Worm (Caenorhabditis elegans) whole organism, early embryonic: ENCODE results near the gene gck-3.
"Not testable (repeated sequence)": the region's sequence is repeated elsewhere in the genome, so short reads cannot be mapped to it uniquely, and the experiment has no call there.

Experiments used
- B0310.2 ChIP-seq: sonication (generic microtip); optimal IDR thresholded peaks from 2 replicates; lab custom pipeline; 2016; ENCODE audit warnings: mild to moderate bottlenecking, missing genetic modification characterization, missing compliant biosample characterization
- F13C5.2 ChIP-seq: sonication (generic microtip); optimal IDR thresholded peaks from 2 replicates; lab custom pipeline; 2017; ENCODE audit warnings: mild to moderate bottlenecking, missing genetic modification characterization, inconsistent platforms, missing compliant biosample characterization
- aly-1 ChIP-seq: sonication (generic microtip); optimal IDR thresholded peaks from 2 replicates; lab custom pipeline; 2016; ENCODE audit warnings: missing genetic modification characterization, missing compliant biosample characterization
- ama-1 ChIP-seq: fragments of 150-350 bp; optimal IDR thresholded peaks from 2 replicates; lab custom pipeline; 2014
- ceh-13 ChIP-seq: fragments of 200-800 bp; sonication (Bioruptor generic); optimal IDR thresholded peaks from 2 replicates; lab custom pipeline; 2018; ENCODE audit warnings: mild to moderate bottlenecking, missing genetic modification characterization, missing compliant biosample characterization
- ceh-36 ChIP-seq: sonication (generic microtip); optimal IDR thresholded peaks from 2 replicates; lab custom pipeline; 2016; ENCODE audit warnings: missing genetic modification characterization, inconsistent platforms, missing compliant biosample characterization
- ets-7 ChIP-seq: sonication (generic microtip); optimal IDR thresholded peaks from 2 replicates; lab custom pipeline; 2016; ENCODE audit warnings: missing genotype, missing genetic modification characterization, missing compliant biosample characterization
- flt-1 ChIP-seq: fragments of 200-800 bp; sonication (Bioruptor generic); IDR thresholded peaks from 2 replicates; pipeline ENCODE4 v1.3.6; 2022; ENCODE audit warnings: missing genetic modification characterization, missing compliant biosample characterization
- hmbx-1 ChIP-seq: sonication (generic microtip); optimal IDR thresholded peaks from 2 replicates; lab custom pipeline; 2016; ENCODE audit warnings: mild to moderate bottlenecking, missing genetic modification characterization, missing compliant biosample characterization
- hmg-4 ChIP-seq: fragments of 200-800 bp; sonication (Bioruptor generic); optimal IDR thresholded peaks from 2 replicates; lab custom pipeline; 2018; ENCODE audit warnings: mild to moderate bottlenecking, missing genetic modification characterization, missing compliant biosample characterization
- hnd-1 ChIP-seq: sonication (generic microtip); optimal IDR thresholded peaks from 2 replicates; lab custom pipeline; 2016; ENCODE audit warnings: missing genetic modification characterization, missing compliant biosample characterization
- pes-1 ChIP-seq: fragments of 200-800 bp; sonication (Bioruptor generic); IDR thresholded peaks from 2 replicates; pipeline ENCODE4 v1.3.6; 2022; ENCODE audit warnings: missing genetic modification reagents, missing genetic modification characterization, missing compliant biosample characterization
- scrt-1 ChIP-seq: fragments of 200-800 bp; sonication (Bioruptor generic); IDR thresholded peaks from 2 replicates; pipeline ENCODE4 v1.3.6; 2022; ENCODE audit warnings: missing genetic modification characterization, missing compliant biosample characterization
- sea-1 ChIP-seq: fragments of 200-800 bp; sonication (Bioruptor generic); conservative IDR thresholded peaks from 2 replicates; pipeline ENCODE4 v1.3.6; 2022; ENCODE audit warnings: missing genetic modification characterization, missing compliant biosample characterization
- tbx-11 ChIP-seq: fragments of 200-800 bp; sonication (Bioruptor generic); IDR thresholded peaks from 2 replicates; pipeline ENCODE4 v1.3.6; 2022; ENCODE audit warnings: missing genetic modification characterization, missing compliant biosample characterization
- tbx-37 ChIP-seq: fragments of 200-800 bp; sonication (Bioruptor generic); conservative IDR thresholded peaks from 2 replicates; pipeline ENCODE4 v1.3.6; 2022; ENCODE audit warnings: missing genetic modification reagents, missing genetic modification characterization, missing compliant biosample characterization
- tra-4 ChIP-seq: sonication (generic microtip); optimal IDR thresholded peaks from 2 replicates; lab custom pipeline; 2017; ENCODE audit warnings: missing genetic modification characterization, missing compliant biosample characterization

The gck-3 gene

DNA sequence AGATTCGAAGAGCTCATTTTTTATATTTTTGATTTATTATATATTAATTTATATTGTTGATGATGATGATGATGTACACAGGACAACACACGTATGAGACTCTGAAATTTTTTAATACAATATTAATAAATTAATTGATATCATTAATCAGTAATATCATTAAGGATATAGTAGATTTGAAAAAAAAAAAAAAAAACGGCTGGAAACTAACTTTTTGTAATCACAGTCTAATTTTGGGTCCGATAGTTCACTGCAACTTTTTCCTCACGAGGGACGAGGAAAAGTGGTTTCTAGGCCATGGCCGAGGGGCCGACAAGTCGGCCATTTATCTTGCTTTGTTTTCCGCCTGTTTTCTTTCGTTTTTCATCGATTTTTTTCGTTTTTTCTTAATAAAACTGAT is at the start of gene gck-3:
Gene gck-3 (minus strand): TSS at position 101 of the 400 bp plus-strand sequence.
- TF ChIP-seq ets-7 (tag; lab: Kevin White, UChicago), result no peak
- TF ChIP-seq B0310.2, result no peak

ce11 chrV:18014116-18014515 is 47.5 kb upstream of the gck-3 start, which contains the start of gene srh-133:
Gene srh-133, minus strand, starts transcription at chrV:18014216.
- TF ChIP-seq ceh-36 (tag; lab: Kevin White, UChicago), result no peak

DNA sequence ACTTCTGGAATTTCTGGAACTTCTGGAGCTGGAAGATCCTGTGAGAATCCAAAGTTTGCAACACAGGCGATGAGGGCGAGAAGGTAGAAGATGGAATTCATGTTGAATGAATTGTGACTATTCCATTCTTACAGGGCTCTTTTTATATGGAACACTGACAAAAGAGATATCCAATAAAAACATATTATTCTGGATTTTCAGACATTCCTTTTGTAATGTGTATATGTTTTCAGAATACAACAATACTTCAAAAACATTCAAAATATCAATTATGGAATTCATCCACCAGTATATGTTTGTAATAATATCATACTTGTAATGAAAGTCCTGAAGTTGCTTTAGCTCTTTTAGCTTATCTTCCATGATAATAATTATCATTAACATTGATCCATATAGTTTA is 44.1 kb upstream of the gck-3 start, which contains the start of gene Y59A8B.26:
Gene Y59A8B.26 (minus strand): TSS at position 101 of the 400 bp plus-strand sequence.
- TF ChIP-seq scrt-1 (GFP tag; lab: Robert Waterston, UW); ama-1; sea-1 (GFP tag; lab: Robert Waterston, UW): not testable (repeated sequence)

ce11 chrV:18008680-18009079 is 42.0 kb upstream of the gck-3 start:
- TF ChIP-seq flt-1 (GFP tag; lab: Robert Waterston, UW) (no peak), B0310.2 (no peak), scrt-1 (GFP tag; lab: Robert Waterston, UW) (no peak), tbx-37 (GFP tag; lab: Robert Waterston, UW) (no peak), ceh-36 (tag; lab: Kevin White, UChicago) (no peak), hnd-1 (tag; lab: Kevin White, UChicago) (no peak), hmg-4 (GFP tag; lab: Kevin White, UChicago) (no peak), pes-1 (GFP tag; lab: Robert Waterston, UW) (no peak), F13C5.2 (tag; lab: Kevin White, UChicago) (no peak), tbx-11 (GFP tag; lab: Robert Waterston, UW) (no peak), aly-1 (tag; lab: Kevin White, UChicago) (no peak), sea-1 (GFP tag; lab: Robert Waterston, UW) (no peak), ama-1 (no peak), tra-4 (no peak), ceh-13 (no peak), hmbx-1 (tag; lab: Kevin White, UChicago) (no peak), ets-7 (tag; lab: Kevin White, UChicago) (no peak)

DNA sequence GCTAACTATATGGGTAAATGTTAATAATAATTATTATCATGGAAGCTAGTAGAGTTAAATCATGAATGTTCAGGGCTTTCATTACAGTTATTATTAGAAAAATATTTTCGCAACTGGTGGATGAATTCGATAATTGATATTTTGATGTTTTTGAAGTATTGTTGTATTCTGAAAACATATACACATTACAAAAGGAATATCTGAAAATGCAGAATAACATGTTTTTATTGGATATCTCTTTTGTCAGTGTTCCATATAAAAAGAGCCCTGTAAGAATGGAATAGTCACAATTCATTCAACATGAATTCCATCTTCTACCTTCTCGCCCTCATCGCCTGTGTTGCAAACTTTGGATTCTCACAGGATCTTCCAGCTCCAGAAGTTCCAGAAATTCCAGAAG is 40.3 kb upstream of the gck-3 start, which contains the start of gene Y59A8B.19:
Gene Y59A8B.19 (plus strand): TSS at position 301 of the 400 bp plus-strand sequence.
- not testable (repeated sequence) for TF ChIP-seq ama-1; ceh-36 (tag; lab: Kevin White, UChicago); ceh-13

- no peak for TF ChIP-seq sea-1 (GFP tag; lab: Robert Waterston, UW)
These were observed 37.2 kb upstream of the gck-3 start for ce11 chrV:18003876-18004275.

ce11 chrV:18001268-18001667 is 34.6 kb upstream of the gck-3 start, which contains the start of gene lon-8:
Gene lon-8, minus strand, starts transcription at chrV:18001368.
- TF ChIP-seq tbx-11 (GFP tag; lab: Robert Waterston, UW) (no peak), hnd-1 (tag; lab: Kevin White, UChicago) (no peak), aly-1 (tag; lab: Kevin White, UChicago) (no peak), scrt-1 (GFP tag; lab: Robert Waterston, UW) (no peak), hmg-4 (GFP tag; lab: Kevin White, UChicago) (no peak), flt-1 (GFP tag; lab: Robert Waterston, UW) (no peak), ama-1 (no peak), ceh-13 (no peak), tra-4 (no peak), F13C5.2 (tag; lab: Kevin White, UChicago) (no peak), hmbx-1 (tag; lab: Kevin White, UChicago) (no peak), tbx-37 (GFP tag; lab: Robert Waterston, UW) (no peak), ets-7 (tag; lab: Kevin White, UChicago) (no peak), ceh-36 (tag; lab: Kevin White, UChicago) (no peak)

- TF ChIP-seq aly-1 (tag; lab: Kevin White, UChicago) (no peak), ets-7 (tag; lab: Kevin White, UChicago) (no peak), hmg-4 (GFP tag; lab: Kevin White, UChicago) (no peak), B0310.2 (no peak)
These were observed 19.3 kb upstream of the gck-3 start, which contains the start of gene Y59A8B.21 for ce11 chrV:17985960-17986359. Gene Y59A8B.21, plus strand, starts transcription at chrV:17986260.

ce11 chrV:17982935-17983334 is 16.3 kb upstream of the gck-3 start:
- no peak for TF ChIP-seq tbx-11 (GFP tag; lab: Robert Waterston, UW)
- no peak for TF ChIP-seq tbx-37 (GFP tag; lab: Robert Waterston, UW)
- no peak for TF ChIP-seq aly-1 (tag; lab: Kevin White, UChicago)
- no peak for TF ChIP-seq hmbx-1 (tag; lab: Kevin White, UChicago)
- TF ChIP-seq ama-1, result no peak
- TF ChIP-seq scrt-1 (GFP tag; lab: Robert Waterston, UW), result no peak
- no peak for TF ChIP-seq B0310.2
